Worm (Caenorhabditis elegans): ENCODE data around the gene swsn-3.

Gene swsn-3

DNA sequence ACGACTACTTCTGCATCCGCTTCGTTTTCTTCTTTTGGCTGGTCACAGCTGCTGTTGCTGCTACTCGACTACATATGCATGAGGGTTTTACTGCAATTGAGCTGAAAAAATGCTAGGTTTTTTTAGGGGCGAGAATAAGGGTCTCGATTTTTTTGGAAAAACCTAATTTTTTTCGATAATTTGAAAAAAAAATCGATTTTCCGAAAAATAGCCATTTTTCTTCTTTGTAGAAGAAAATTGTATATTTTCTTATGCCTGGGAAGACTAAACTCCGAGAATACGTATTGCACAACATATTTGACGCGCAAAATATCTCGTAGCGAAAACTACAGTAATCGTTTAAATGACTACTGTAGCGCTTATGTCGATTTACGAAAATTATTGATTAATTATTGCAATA, 52.0 kb downstream of the swsn-3 start, which contains the start of gene tmem-132:
Gene tmem-132 (minus strand): TSS at position 101 of the 400 bp plus-strand sequence.
- no peak for TF ChIP-seq nfya-1 (tag; optimal IDR thresholded peaks at IDR 0.05; ENCODE audit: borderline replicate concordance, insufficient read depth)
- TF ChIP-seq mcd-1 (GFP tag; IDR thresholded peaks at IDR 0.05), result peak; percentile 22; the same call in 1 of the 2 replicates

All from whole organism, young adult.